Worm (Caenorhabditis elegans) whole organism, L3 larva: ENCODE data around the gene ZK892.3.
A peak's percentile ranks its signal among the peaks of the same experiment; 100 is the strongest.

Experiments used
- jun-1 ChIP-seq: fragments of 150-350 bp; optimal IDR thresholded peaks from 2 replicates; lab custom pipeline; 2014; ENCODE audit warnings: missing biosample characterization, missing genetic modification reagents, missing genetic modification characterization
- pha-4 ChIP-seq: fragments of 150-350 bp; optimal IDR thresholded peaks from 2 replicates; lab custom pipeline; 2014; ENCODE audit warnings: missing biosample characterization, missing genetic modification reagents, missing genetic modification characterization
- ztf-11 ChIP-seq: fragments of 150-350 bp; optimal IDR thresholded peaks from 2 replicates; lab custom pipeline; 2014; ENCODE audit warnings: missing biosample characterization, missing genetic modification characterization

DNA sequence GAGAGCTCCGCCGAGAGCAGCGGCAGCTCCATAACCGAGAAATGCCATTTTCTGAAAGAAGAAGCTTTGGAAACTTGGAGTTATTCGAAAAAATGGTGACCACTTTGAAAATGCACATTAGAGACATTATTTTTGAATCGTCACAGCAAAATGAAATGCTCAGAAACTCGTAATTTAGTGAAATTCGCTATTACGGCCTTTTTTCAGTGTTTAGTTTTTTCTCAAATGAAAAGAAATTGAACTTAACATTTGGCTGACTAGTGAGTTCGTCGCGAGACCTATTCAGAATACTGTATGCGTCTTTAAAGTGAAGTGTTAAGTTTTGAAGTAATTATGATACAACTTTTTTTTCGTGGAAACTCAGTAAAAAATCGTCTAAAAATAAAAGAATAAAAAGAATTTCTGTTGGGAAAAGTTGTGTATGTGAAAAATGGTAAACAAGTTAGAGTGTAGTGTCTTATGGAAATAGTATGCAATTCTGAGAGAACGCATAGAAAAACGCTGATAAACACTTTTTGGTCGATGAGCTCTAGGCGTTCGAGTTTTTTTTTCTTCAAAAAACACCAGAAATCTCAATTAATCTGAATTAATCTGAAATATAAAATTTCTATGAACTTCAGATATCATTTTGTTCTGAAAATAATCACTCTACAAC, 31.1 kb upstream of the ZK892.3 start, which contains the start of gene R53.5:
- TF ChIP-seq jun-1 (tag; lab: Kevin White, UChicago) (no peak), pha-4 (tag; lab: Kevin White, UChicago) (peak; percentile 83), ztf-11 (tag; lab: Kevin White, UChicago) (no peak)
